Fruit fly (Drosophila melanogaster): ENCODE data around the gene ImpL2.

Gene ImpL2

DNA sequence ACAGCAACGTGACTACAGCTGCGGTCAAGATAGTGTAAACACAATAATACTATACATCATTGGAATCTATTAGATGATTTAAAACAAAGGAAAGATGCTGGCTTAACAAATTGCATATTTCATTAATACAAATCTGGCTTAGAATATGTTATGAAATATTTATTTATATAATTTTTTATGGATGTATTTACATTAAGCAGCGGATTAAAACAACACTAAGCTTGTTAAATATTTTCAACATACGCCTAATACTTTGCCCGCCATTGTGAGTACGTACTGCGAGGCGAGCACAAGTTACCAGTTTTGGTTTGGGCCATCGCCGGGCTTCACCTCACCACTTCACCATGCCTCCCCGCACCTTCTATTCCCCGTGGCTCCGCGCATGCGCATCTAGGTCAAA is 34.0 kb upstream of the ImpL2 start (continued):
- TF ChIP-seq CG13296 (GFP tag; optimal IDR thresholded peaks at IDR 0.05) (peak; percentile 74), Sin3A (optimal IDR thresholded peaks at IDR 0.05) (no peak), wek (GFP tag; optimal IDR thresholded peaks at IDR 0.05) (no peak), CG3726 (GFP tag; IDR thresholded peaks at IDR 0.05) (no peak), pum (GFP tag; optimal IDR thresholded peaks at IDR 0.05) (no peak), Fer2 (tag; optimal IDR thresholded peaks at IDR 0.05) (peak; percentile 16), CkIIα-i1 (GFP tag; IDR thresholded peaks at IDR 0.05) (no peak), CG1024 (GFP tag; IDR thresholded peaks at IDR 0.05) (no peak), Oli (tag; optimal IDR thresholded peaks at IDR 0.05) (peak; percentile 83), Hsf (GFP tag; optimal IDR thresholded peaks at IDR 0.05) (no peak), CG8478 (optimal IDR thresholded peaks at IDR 0.05) (no peak), CG10366 (GFP tag; IDR thresholded peaks at IDR 0.05) (peak; percentile 52), gfzf (GFP tag; optimal IDR thresholded peaks at IDR 0.05) (no peak), cas (GFP tag; IDR thresholded peaks at IDR 0.05) (0 out of 2 replicates have a peak, but pooled peaks have one; percentile 10), aop (GFP tag; IDR thresholded peaks at IDR 0.05) (no peak), CG11247 (GFP tag; IDR thresholded peaks at IDR 0.05) (no peak), CG13123 (GFP tag; optimal IDR thresholded peaks at IDR 0.05) (no peak), Neu2 (GFP tag; optimal IDR thresholded peaks at IDR 0.05; ENCODE audit: borderline replicate concordance) (no peak), nerfin-1 (tag; optimal IDR thresholded peaks at IDR 0.05) (peak; percentile 69), Dad (GFP tag; optimal IDR thresholded peaks at IDR 0.05) (no peak), psq (GFP tag; optimal IDR thresholded peaks at IDR 0.05) (no peak), CG17361 (GFP tag; IDR thresholded peaks at IDR 0.05) (peak; percentile 86), ind (GFP tag; optimal IDR thresholded peaks at IDR 0.05) (peak; percentile 60), odd (GFP tag; optimal IDR thresholded peaks at IDR 0.05) (peak; percentile 72), eve (GFP tag; optimal IDR thresholded peaks at IDR 0.05) (no peak), CG4707 (GFP tag; optimal IDR thresholded peaks at IDR 0.05) (peak; percentile 33), gem (tag; optimal IDR thresholded peaks at IDR 0.05) (peak; percentile 84), tio (GFP tag; optimal IDR thresholded peaks at IDR 0.05) (peak; percentile 27), Ptx1 (GFP tag; IDR thresholded peaks at IDR 0.05) (peak; percentile 79), tup (GFP tag; optimal IDR thresholded peaks at IDR 0.05) (no peak), CG1647 (GFP tag; optimal IDR thresholded peaks at IDR 0.05) (no peak), dpn (GFP tag; optimal IDR thresholded peaks at IDR 0.05) (peak in 1 of 2 experiments; percentile 40), CG18011 (GFP tag; optimal IDR thresholded peaks at IDR 0.05) (peak; percentile 32), CG11696 (GFP tag; IDR thresholded peaks at IDR 0.05) (peak; percentile 85), CG6254 (GFP tag; optimal IDR thresholded peaks at IDR 0.05) (peak; percentile 61), cg (GFP tag; optimal IDR thresholded peaks at IDR 0.05) (no peak), Dip3 (GFP tag; optimal IDR thresholded peaks at IDR 0.05) (no peak), Bdp1 (GFP tag; optimal IDR thresholded peaks at IDR 0.05) (no peak), CG17829 (tag; optimal IDR thresholded peaks at IDR 0.05) (peak; percentile 81), CG10959 (GFP tag; IDR thresholded peaks at IDR 0.05) (peak; percentile 34; the same call in 1 of the 2 replicates), lmd (GFP tag; IDR thresholded peaks at IDR 0.05) (peak; percentile 66), CG12236 (GFP tag; optimal IDR thresholded peaks at IDR 0.05) (no peak), MTF-1 (GFP tag; optimal IDR thresholded peaks at IDR 0.05; ENCODE audit: borderline replicate concordance) (peak; percentile 15), Sry-δ (GFP tag; optimal IDR thresholded peaks at IDR 0.05) (no peak), Blimp-1 (GFP tag; optimal IDR thresholded peaks at IDR 0.05) (peak; percentile 74), CG9797 (GFP tag; optimal IDR thresholded peaks at IDR 0.05) (no peak), CHES-1-like (GFP tag; optimal IDR thresholded peaks at IDR 0.05) (no peak), CG2202 (tag; optimal IDR thresholded peaks at IDR 0.05) (peak; percentile 52), lilli (GFP tag; optimal IDR thresholded peaks at IDR 0.05) (no peak), CG12659 (GFP tag; optimal IDR thresholded peaks at IDR 0.05) (peak; percentile 65), Xbp1 (GFP tag; optimal IDR thresholded peaks at IDR 0.05) (peak; percentile 54), ap (GFP tag; IDR thresholded peaks at IDR 0.05) (peak; percentile 53)

Data from whole organism, embryonic.